Fruit fly (Drosophila melanogaster): ENCODE results near the gene CG8838.

Gene CG8838

DNA sequence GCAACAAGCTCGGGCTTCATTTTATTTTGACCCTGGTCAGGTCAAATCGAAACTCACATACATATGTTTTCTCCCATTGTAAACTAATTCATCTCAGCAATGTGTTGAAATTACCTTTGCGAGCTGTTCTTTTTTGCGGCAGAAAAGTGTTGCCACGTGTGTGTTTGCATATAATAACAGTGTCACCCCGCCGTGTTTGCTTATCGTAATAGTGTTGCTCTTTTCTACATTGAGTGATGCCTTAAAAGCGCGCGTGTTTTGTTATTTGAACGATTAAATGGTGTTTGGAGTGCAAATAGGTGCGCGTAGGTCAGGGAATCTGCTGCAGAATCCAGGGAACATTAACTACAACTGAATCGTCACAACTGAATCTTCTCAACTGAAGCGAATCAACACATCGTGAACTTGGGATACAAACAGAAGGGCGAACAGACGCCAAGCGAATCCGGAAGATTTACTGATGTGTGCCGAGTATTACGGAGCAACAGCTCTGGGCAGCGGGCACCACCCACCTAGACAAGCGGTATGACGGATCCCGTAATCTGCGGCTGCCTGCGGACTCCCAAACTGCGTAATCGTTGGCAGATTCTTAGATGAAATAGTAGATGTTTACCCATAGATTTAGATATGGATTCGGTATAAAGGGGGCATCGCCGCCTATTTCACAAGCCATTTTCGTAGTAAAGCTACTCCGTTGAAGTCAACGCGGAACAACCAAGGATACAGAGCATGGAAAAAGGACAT, 48.7 kb upstream of the CG8838 start, which contains the start of gene CG15406 (continued):
- TF ChIP-seq Sin3A (optimal IDR thresholded peaks at IDR 0.05) = no peak
- no peak for TF ChIP-seq hth (optimal IDR thresholded peaks at IDR 0.05)
- TF ChIP-seq CG15479 (GFP tag; optimal IDR thresholded peaks at IDR 0.05) = no peak
- TF ChIP-seq row (GFP tag; IDR thresholded peaks at IDR 0.05) = no peak
- TF ChIP-seq Bgb (GFP tag; IDR thresholded peaks at IDR 0.05; ENCODE audit: partially characterized antibody) = 0 out of 2 replicates have a peak, but pooled peaks have one; percentile 28
- TF ChIP-seq cas (GFP tag; IDR thresholded peaks at IDR 0.05) = no peak
- no peak for TF ChIP-seq cato (GFP tag; optimal IDR thresholded peaks at IDR 0.05; ENCODE audit: borderline replicate concordance)
- TF ChIP-seq D (optimal IDR thresholded peaks at IDR 0.05) = no peak
- TF ChIP-seq D (GFP tag; optimal IDR thresholded peaks at IDR 0.05) = no peak
- no peak for TF ChIP-seq MESR4 (GFP tag; optimal IDR thresholded peaks at IDR 0.05)
- no peak for TF ChIP-seq CG15073 (GFP tag; optimal IDR thresholded peaks at IDR 0.05)
- no peak for TF ChIP-seq pb (GFP tag; optimal IDR thresholded peaks at IDR 0.05)
- no peak for TF ChIP-seq cad (GFP tag; optimal IDR thresholded peaks at IDR 0.05)
- TF ChIP-seq prd (optimal IDR thresholded peaks at IDR 0.05) = no peak
- TF ChIP-seq prd (GFP tag; IDR thresholded peaks at IDR 0.05) = no peak
- TF ChIP-seq sr (GFP tag; IDR thresholded peaks at IDR 0.05) = no peak
- peak; percentile 71; the same call in 2 of the 3 replicates for TF ChIP-seq CG6791 (GFP tag; IDR thresholded peaks at IDR 0.05; ENCODE audit: partially characterized antibody)
- TF ChIP-seq bigmax (GFP tag; optimal IDR thresholded peaks at IDR 0.05) = no peak
- no peak for TF ChIP-seq dan (GFP tag; IDR thresholded peaks at IDR 0.05)
- peak; percentile 37; the same call in 1 of the 3 replicates for TF ChIP-seq zen2 (GFP tag; IDR thresholded peaks at IDR 0.05; ENCODE audit: partially characterized antibody)
- peak; percentile 21 for TF ChIP-seq Med (GFP tag)
- TF ChIP-seq BtbVII (GFP tag; optimal IDR thresholded peaks at IDR 0.05) = no peak
- no peak for TF ChIP-seq bsh (GFP tag; optimal IDR thresholded peaks at IDR 0.05)
- TF ChIP-seq Hmr (GFP tag; optimal IDR thresholded peaks at IDR 0.05) = no peak
- no peak for TF ChIP-seq Lhr (GFP tag; optimal IDR thresholded peaks at IDR 0.05)
- peak; percentile 98 for TF ChIP-seq stwl (tag; optimal IDR thresholded peaks at IDR 0.05)
- no peak for TF ChIP-seq CG14014 (GFP tag; IDR thresholded peaks at IDR 0.05)
- no peak for TF ChIP-seq ewg (GFP tag; optimal IDR thresholded peaks at IDR 0.05)
- no peak for TF ChIP-seq chm (GFP tag; IDR thresholded peaks at IDR 0.05)
- TF ChIP-seq CG13123 (GFP tag; optimal IDR thresholded peaks at IDR 0.05) = no peak
- TF ChIP-seq CG13624 (GFP tag; optimal IDR thresholded peaks at IDR 0.05) = no peak
- TF ChIP-seq phol (tag; optimal IDR thresholded peaks at IDR 0.05) = no peak
- no peak for TF ChIP-seq CG4282 (GFP tag; optimal IDR thresholded peaks at IDR 0.05)
- no peak for TF ChIP-seq Atf3 (GFP tag; optimal IDR thresholded peaks at IDR 0.05)
- TF ChIP-seq CG9876 (GFP tag; optimal IDR thresholded peaks at IDR 0.05) = no peak
- TF ChIP-seq Rx (GFP tag; IDR thresholded peaks at IDR 0.05) = no peak
- TF ChIP-seq C15 (GFP tag; IDR thresholded peaks at IDR 0.05) = no peak
- no peak for TF ChIP-seq CG8765 (GFP tag; IDR thresholded peaks at IDR 0.05)
- TF ChIP-seq tap (tag; optimal IDR thresholded peaks at IDR 0.05) = no peak
- TF ChIP-seq CG17612 (GFP tag; IDR thresholded peaks at IDR 0.05) = no peak
- TF ChIP-seq Camta (GFP tag; optimal IDR thresholded peaks at IDR 0.05) = no peak
- no peak for TF ChIP-seq Antp (GFP tag; optimal IDR thresholded peaks at IDR 0.05)
- no peak for TF ChIP-seq shn (GFP tag; optimal IDR thresholded peaks at IDR 0.05)
- no peak for TF ChIP-seq NK7.1 (GFP tag; optimal IDR thresholded peaks at IDR 0.05)
- TF ChIP-seq CG10959 (GFP tag; IDR thresholded peaks at IDR 0.05) = no peak
- peak; percentile 35; the same call in 1 of the 2 replicates for TF ChIP-seq amos (GFP tag; IDR thresholded peaks at IDR 0.05; ENCODE audit: partially characterized antibody)

Measured in whole organism, embryonic.